Worm (Caenorhabditis elegans): ENCODE results near the gene srh-304.

- TF ChIP-seq scrt-1 (GFP tag; IDR thresholded peaks at IDR 0.05): no peak
- peak; percentile 31 for TF ChIP-seq aly-1 (tag; optimal IDR thresholded peaks at IDR 0.05)
- no peak for TF ChIP-seq B0310.2 (tag; optimal IDR thresholded peaks at IDR 0.05)
- no peak for TF ChIP-seq tbx-37 (GFP tag; conservative IDR thresholded peaks at IDR 0.05)
- TF ChIP-seq hnd-1 (tag; optimal IDR thresholded peaks at IDR 0.05): no peak
- TF ChIP-seq ama-1 (optimal IDR thresholded peaks at IDR 0.05): no peak
- no peak for TF ChIP-seq tbx-11 (GFP tag; IDR thresholded peaks at IDR 0.05)
- TF ChIP-seq sea-1 (GFP tag; conservative IDR thresholded peaks at IDR 0.05): no peak
- TF ChIP-seq hmg-4 (GFP tag; optimal IDR thresholded peaks at IDR 0.05): no peak
These were observed 16.3 kb upstream of the srh-304 start for ce11 chrV:17812127-17812526.
